Fruit fly (Drosophila melanogaster): ENCODE measurements around the gene DCTN1-p150.

The DCTN1-p150 gene

DNA sequence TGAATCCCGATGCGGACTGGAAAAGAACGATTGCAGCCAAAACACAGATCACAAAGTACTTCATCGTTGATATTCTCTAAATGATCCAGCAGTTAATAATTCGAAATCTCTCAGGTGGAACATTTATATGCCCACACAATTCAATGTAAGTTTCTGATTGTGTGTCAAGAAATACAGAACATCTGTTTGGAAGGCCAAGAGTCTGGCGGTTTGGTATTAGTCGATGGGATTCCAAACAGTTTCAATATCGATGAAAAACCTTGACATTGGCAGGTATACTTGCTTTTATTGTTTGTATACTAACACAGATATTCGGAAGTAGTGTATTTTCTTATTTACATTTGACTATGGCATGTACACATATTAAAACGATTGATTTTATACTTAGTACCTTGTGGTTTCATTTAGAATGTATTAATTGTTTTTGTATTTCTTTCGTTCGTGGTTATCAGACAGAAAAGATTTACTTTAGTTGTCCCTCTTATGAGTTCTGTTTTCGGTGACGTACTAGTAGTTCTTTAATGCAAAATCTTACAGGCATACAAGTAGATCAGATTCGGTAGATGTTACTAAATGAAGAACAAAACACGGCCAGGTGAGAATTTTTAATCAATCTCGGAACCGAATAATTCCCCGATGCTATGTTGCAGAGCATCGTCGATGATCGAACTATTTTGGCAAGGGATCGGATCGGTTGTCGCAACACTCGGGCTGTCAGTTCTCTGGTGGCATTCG, 44.4 kb downstream of the DCTN1-p150 start, which contains the start of the genes CG13738 and Hsc70-1:
Gene CG13738 (minus strand): TSS at position 101 of the 735 bp plus-strand sequence.
Gene Hsc70-1 (plus strand): TSS at position 685 of the 735 bp plus-strand sequence.
- TF ChIP-seq h (optimal IDR thresholded peaks at IDR 0.05) (no peak), psq (optimal IDR thresholded peaks at IDR 0.05) (no peak), insv (optimal IDR thresholded peaks at IDR 0.05) (no peak), Sin3A (optimal IDR thresholded peaks at IDR 0.05) (no peak), ttk (optimal IDR thresholded peaks at IDR 0.05) (no peak), Myc (optimal IDR thresholded peaks at IDR 0.05) (no peak)

DNA sequence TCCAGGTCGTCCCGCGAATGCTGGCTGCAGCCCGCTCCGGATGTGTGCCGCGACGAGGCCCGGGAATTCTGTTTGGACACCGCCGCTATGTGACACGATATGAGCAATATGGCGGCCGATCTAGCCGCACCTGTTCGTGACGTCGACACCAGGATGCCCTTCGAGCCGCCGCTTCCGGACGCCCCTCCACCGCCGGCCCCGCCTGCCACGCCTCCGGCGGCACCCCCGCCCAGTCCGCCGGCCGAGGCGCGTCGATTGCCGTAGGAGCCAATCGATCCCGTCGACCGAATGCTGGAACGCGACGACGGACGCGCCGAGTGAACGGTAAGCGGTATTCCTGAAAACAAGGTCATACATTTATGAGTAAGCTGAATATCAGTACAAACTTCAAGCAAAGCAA, 53.3 kb downstream of the DCTN1-p150 start:
- TF ChIP-seq h (optimal IDR thresholded peaks at IDR 0.05) (no peak), Myc (optimal IDR thresholded peaks at IDR 0.05) (no peak), insv (optimal IDR thresholded peaks at IDR 0.05) (no peak), ttk (optimal IDR thresholded peaks at IDR 0.05) (no peak), psq (optimal IDR thresholded peaks at IDR 0.05) (no peak), Sin3A (optimal IDR thresholded peaks at IDR 0.05) (no peak)

All from Kc167 (cell line).